Worm (Caenorhabditis elegans) whole organism, L4 larva: Measurements from ENCODE around the gene sre-20.

Source experiments
- nhr-237 ChIP-seq: sonication (generic microtip); optimal IDR thresholded peaks from 2 replicates; lab custom pipeline; 2017; ENCODE audit warnings: missing biosample characterization, missing genetic modification characterization
- nhr-28 ChIP-seq: fragments of 150-350 bp; optimal IDR thresholded peaks from 2 replicates; lab custom pipeline; 2014; ENCODE audit warnings: missing biosample characterization, missing genetic modification characterization

DNA sequence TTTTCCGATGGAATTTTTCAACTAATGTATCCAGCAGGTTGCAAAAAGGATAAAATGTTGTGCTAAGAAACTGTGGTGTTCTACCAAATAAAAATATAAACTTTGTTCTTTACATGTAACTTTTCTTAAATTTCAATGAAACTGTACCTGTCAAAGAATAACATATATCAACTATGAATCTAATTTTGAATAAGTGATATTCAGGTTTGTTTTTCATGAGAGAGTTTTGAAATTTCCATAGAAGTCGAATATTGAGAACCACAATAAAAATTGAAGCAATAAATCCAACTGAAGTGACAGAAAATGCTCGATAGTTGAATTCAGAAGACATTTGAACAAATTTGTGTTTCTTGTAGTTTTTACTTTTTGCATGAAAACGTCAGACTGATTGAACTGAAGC lies 5.4 kb upstream of the sre-20 start, which contains the start of gene srbc-43:
- TF ChIP-seq nhr-237 (tag; lab: Kevin White, UChicago) (no peak), nhr-28 (tag; lab: Kevin White, UChicago) (no peak)
